Worm (Caenorhabditis elegans): Measurements from ENCODE around the gene ints-5.

DNA sequence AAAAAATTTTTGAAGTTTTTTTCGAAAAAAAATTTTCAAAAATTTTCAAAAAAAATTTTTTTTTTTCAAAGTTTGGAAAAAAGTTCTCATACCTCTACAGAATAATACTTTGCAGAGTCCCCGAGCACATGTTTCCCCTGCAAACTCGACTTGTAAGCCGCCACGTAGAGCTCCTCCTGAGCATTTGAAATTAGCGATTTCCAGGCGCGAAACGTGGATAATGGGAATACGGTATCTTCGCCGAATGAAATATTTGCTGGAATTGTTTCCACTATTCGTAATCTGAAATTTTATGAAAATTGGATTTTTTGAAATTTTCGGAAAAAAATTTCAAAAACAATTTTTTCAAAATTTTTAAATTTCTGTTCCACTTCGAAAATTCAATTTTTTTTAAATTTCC lies 42.4 kb downstream of the ints-5 start:
- TF ChIP-seq unc-62 (GFP tag; optimal IDR thresholded peaks at IDR 0.05) (no peak), lsy-2 (tag; optimal IDR thresholded peaks at IDR 0.05) (no peak), snpc-4 (tag; optimal IDR thresholded peaks at IDR 0.05) (no peak), unc-39 (tag; optimal IDR thresholded peaks at IDR 0.05) (no peak), nhr-12 (tag; optimal IDR thresholded peaks at IDR 0.05) (no peak), nhr-237 (tag; optimal IDR thresholded peaks at IDR 0.05) (no peak), ztf-11 (tag; optimal IDR thresholded peaks at IDR 0.05) (no peak)

All from whole organism, mixed stage, embryonic.